Fruit fly (Drosophila melanogaster): ENCODE measurements around the gene CG11381.

The CG11381 gene

DNA sequence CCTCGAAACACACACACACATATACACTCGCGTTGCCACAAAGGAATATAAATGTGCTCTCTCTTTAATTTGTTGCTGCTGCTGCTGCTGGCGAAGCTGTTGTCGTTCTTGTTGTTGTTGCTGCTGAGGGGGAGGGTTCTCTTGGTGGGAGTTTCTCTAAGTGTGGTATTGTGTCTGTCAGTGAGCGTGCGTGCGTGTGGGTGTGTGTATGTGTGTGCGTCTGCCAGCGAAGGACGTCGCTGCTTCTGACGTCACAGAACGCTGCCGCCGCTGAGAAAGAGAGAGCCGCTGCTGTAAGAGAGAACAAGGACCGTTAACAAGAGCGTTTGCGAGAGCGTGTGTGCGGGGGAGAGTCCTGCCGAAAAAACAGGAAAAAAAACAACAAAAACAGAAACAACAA is 30.4 kb downstream of the CG11381 start (continued):
- TF ChIP-seq Ada2b (GFP tag; IDR thresholded peaks at IDR 0.05) (no peak), ci (GFP tag; IDR thresholded peaks at IDR 0.05) (no peak), Scr (GFP tag; IDR thresholded peaks at IDR 0.05; ENCODE audit: partially characterized antibody) (0 out of 2 replicates have a peak, but pooled peaks have one; percentile 8), pfk (GFP tag; optimal IDR thresholded peaks at IDR 0.05) (peak; percentile 85), CG18476 (GFP tag; optimal IDR thresholded peaks at IDR 0.05) (no peak), CG14860 (GFP tag; IDR thresholded peaks at IDR 0.05; ENCODE audit: partially characterized antibody) (no peak), CG7839 (tag; optimal IDR thresholded peaks at IDR 0.05) (no peak), CG10431 (GFP tag; optimal IDR thresholded peaks at IDR 0.05) (no peak), crol (GFP tag; IDR thresholded peaks at IDR 0.05) (0 out of 2 replicates have a peak, but pooled peaks have one; percentile 22), Ets97D (GFP tag; optimal IDR thresholded peaks at IDR 0.05) (no peak), scrt (GFP tag; optimal IDR thresholded peaks at IDR 0.05) (peak; percentile 45), cg (GFP tag; optimal IDR thresholded peaks at IDR 0.05) (peak; percentile 90), Opbp (GFP tag; IDR thresholded peaks at IDR 0.05; ENCODE audit: partially characterized antibody) (0 out of 3 replicates have a peak, but pooled peaks have one; percentile 11), nmo (GFP tag; optimal IDR thresholded peaks at IDR 0.05) (no peak), CG4360 (GFP tag; IDR thresholded peaks at IDR 0.05) (peak; percentile 98), tin (GFP tag; optimal IDR thresholded peaks at IDR 0.05) (no peak), chn (GFP tag; optimal IDR thresholded peaks at IDR 0.05) (peak; percentile 58), CG8478 (optimal IDR thresholded peaks at IDR 0.05) (peak; percentile 4), CG11085 (GFP tag; IDR thresholded peaks at IDR 0.05) (no peak), CG2202 (tag; optimal IDR thresholded peaks at IDR 0.05) (no peak)

DNA sequence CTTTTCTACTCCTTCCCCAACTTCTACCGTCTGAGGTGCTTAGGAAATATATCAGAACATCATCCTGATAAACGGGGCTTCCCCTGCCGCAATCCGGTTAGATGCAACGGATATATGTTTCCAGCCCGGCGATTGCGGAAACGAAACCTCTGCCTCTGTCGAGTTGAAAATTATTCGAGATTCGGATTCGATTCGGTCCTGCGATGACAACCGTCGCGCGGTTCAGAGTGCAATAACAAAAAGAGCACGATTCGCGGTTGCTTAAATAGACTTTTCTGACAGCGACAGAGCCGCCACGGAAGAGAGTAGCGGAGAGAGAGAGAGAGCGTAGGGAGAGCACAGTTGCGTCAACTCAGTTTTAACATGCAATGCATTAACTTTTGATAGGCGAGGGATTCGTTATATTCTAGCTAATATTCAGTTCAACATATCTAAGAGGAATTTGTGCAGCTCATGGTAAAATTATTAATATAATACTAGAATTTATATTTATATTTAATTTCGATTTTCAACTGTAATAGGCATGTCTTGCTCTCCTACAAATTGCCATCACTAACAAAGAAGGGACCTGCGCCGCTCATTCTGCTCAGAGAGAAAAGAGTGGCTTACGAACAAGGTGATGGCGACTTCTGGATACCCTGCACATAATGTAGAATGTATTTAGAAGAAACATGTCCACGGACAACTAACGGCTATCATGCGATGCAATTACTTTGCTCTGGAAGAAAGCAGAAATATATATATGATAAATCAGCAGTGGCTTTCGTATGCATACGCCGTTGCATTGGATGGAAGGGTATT is 31.4 kb downstream of the CG11381 start:
- TF ChIP-seq oc (tag; optimal IDR thresholded peaks at IDR 0.05) (peak; percentile 71), CG2116 (GFP tag; optimal IDR thresholded peaks at IDR 0.05) (no peak), dati (GFP tag; IDR thresholded peaks at IDR 0.05) (peak; percentile 64), Hsf (GFP tag; optimal IDR thresholded peaks at IDR 0.05) (peak; percentile 61), bab2 (GFP tag; optimal IDR thresholded peaks at IDR 0.05) (peak; percentile 74), B-H2 (GFP tag; optimal IDR thresholded peaks at IDR 0.05) (peak; percentile 63), jumu (GFP tag; optimal IDR thresholded peaks at IDR 0.05) (peak; percentile 79), Hey (tag; optimal IDR thresholded peaks at IDR 0.05) (no peak), CG10209 (GFP tag; optimal IDR thresholded peaks at IDR 0.05) (peak; percentile 77), CG9727 (GFP tag; optimal IDR thresholded peaks at IDR 0.05) (peak; percentile 83), CG11723 (GFP tag; optimal IDR thresholded peaks at IDR 0.05) (peak; percentile 66), knrl (GFP tag; IDR thresholded peaks at IDR 0.05; ENCODE audit: partially characterized antibody) (no peak), Sox100B (GFP tag; optimal IDR thresholded peaks at IDR 0.05) (peak; percentile 77), az2 (GFP tag; optimal IDR thresholded peaks at IDR 0.05) (peak; percentile 72), Spps (tag; optimal IDR thresholded peaks at IDR 0.05) (peak; percentile 62), wor (GFP tag; IDR thresholded peaks at IDR 0.05) (peak; percentile 54; the same call in 1 of the 2 replicates), CG11247 (GFP tag; IDR thresholded peaks at IDR 0.05) (peak; percentile 76), CG3281 (GFP tag; optimal IDR thresholded peaks at IDR 0.05) (peak; percentile 61), CG12155 (GFP tag; optimal IDR thresholded peaks at IDR 0.05) (peak; percentile 50), CG1792 (GFP tag; optimal IDR thresholded peaks at IDR 0.05) (peak; percentile 66), CG32772 (GFP tag; IDR thresholded peaks at IDR 0.05) (peak; percentile 69), mirr (GFP tag; optimal IDR thresholded peaks at IDR 0.05) (peak; percentile 36), CG15269 (tag; optimal IDR thresholded peaks at IDR 0.05) (peak; percentile 81), CG11398 (GFP tag; optimal IDR thresholded peaks at IDR 0.05) (peak; percentile 71), Blimp-1 (GFP tag; optimal IDR thresholded peaks at IDR 0.05) (peak; percentile 80), sima (GFP tag; optimal IDR thresholded peaks at IDR 0.05) (peak; percentile 11), CG1647 (GFP tag; optimal IDR thresholded peaks at IDR 0.05) (peak; percentile 47), CG17328 (GFP tag; IDR thresholded peaks at IDR 0.05) (peak; percentile 83), wek (GFP tag; optimal IDR thresholded peaks at IDR 0.05) (peak; percentile 52)
